Worm (Caenorhabditis elegans) whole organism, L3 larva: ENCODE measurements around the gene Y60A3A.16.
A peak's percentile ranks its signal among the peaks of the same experiment; 100 is the strongest.
"Not testable (repeated sequence)": the region's sequence is repeated elsewhere in the genome, so short reads cannot be mapped to it uniquely, and the experiment has no call there.

Experiments used
- ZK546.5 ChIP-seq: sonication (generic microtip); optimal IDR thresholded peaks from 2 replicates; lab custom pipeline; 2017; ENCODE audit warnings: missing biosample characterization, missing genetic modification characterization
- aly-2 ChIP-seq: fragments of 150-350 bp; optimal IDR thresholded peaks from 2 replicates; lab custom pipeline; 2014; ENCODE audit warnings: missing biosample characterization, missing genetic modification characterization
- ama-1 ChIP-seq: fragments of 150-350 bp; optimal IDR thresholded peaks from 2 replicates; lab custom pipeline; 2018
- ceh-28 ChIP-seq: fragments of 150-350 bp; optimal IDR thresholded peaks from 2 replicates; lab custom pipeline; 2014; ENCODE audit warnings: missing biosample characterization, missing genetic modification reagents, missing genetic modification characterization
- ceh-9 ChIP-seq: sonication (generic microtip); optimal IDR thresholded peaks from 2 replicates; lab custom pipeline; 2018; ENCODE audit warnings: missing biosample characterization, missing genetic modification characterization
- egl-5 ChIP-seq: fragments of 150-350 bp; optimal IDR thresholded peaks from 2 replicates; lab custom pipeline; 2017; ENCODE audit warnings: missing biosample characterization, missing genetic modification reagents, missing genetic modification characterization, inconsistent platforms
- elt-1 ChIP-seq: fragments of 150-350 bp; optimal IDR thresholded peaks from 2 replicates; lab custom pipeline; 2014; ENCODE audit warnings: missing biosample characterization, missing genetic modification characterization
- elt-2 ChIP-seq: sonication (generic microtip); optimal IDR thresholded peaks from 2 replicates; lab custom pipeline; 2016; ENCODE audit warnings: missing genetic modification reagents, mild to moderate bottlenecking, missing genetic modification characterization, missing compliant biosample characterization
- fkh-2 ChIP-seq: fragments of 150-350 bp; optimal IDR thresholded peaks from 2 replicates; lab custom pipeline; 2014; ENCODE audit warnings: missing biosample characterization, missing genetic modification reagents, missing genetic modification characterization
- hmg-11 ChIP-seq: sonication (generic microtip); optimal IDR thresholded peaks from 2 replicates; lab custom pipeline; 2016; ENCODE audit warnings: missing genetic modification characterization, missing compliant biosample characterization
- jun-1 ChIP-seq: fragments of 150-350 bp; optimal IDR thresholded peaks from 2 replicates; lab custom pipeline; 2014; ENCODE audit warnings: missing biosample characterization, missing genetic modification reagents, missing genetic modification characterization
- lin-39 ChIP-seq: fragments of 150-350 bp; optimal IDR thresholded peaks from 2 replicates; lab custom pipeline; 2018; ENCODE audit warnings: missing biosample characterization, missing genetic modification reagents, missing genetic modification characterization
- lsy-12 ChIP-seq: sonication (generic microtip); optimal IDR thresholded peaks from 2 replicates; lab custom pipeline; 2016; ENCODE audit warnings: mild to moderate bottlenecking, missing genetic modification characterization, missing compliant biosample characterization
- mml-1 ChIP-seq: fragments of 150-350 bp; sonication (generic microtip); optimal IDR thresholded peaks from 3 replicates; lab custom pipeline; 2014; ENCODE audit warnings: missing biosample characterization, missing genetic modification characterization
- nhr-11 ChIP-seq: fragments of 150-350 bp; optimal IDR thresholded peaks from 2 replicates; lab custom pipeline; 2014; ENCODE audit warnings: missing biosample characterization, missing genetic modification characterization
- nhr-12 ChIP-seq: fragments of 150-350 bp; optimal IDR thresholded peaks from 2 replicates; lab custom pipeline; 2014; ENCODE audit warnings: missing biosample characterization, missing genetic modification characterization
- nhr-23 ChIP-seq: fragments of 150-350 bp; optimal IDR thresholded peaks from 2 replicates; lab custom pipeline; 2014; ENCODE audit warnings: missing biosample characterization, missing genetic modification reagents, missing genetic modification characterization
- nhr-43 ChIP-seq: sonication (generic microtip); optimal IDR thresholded peaks from 2 replicates; lab custom pipeline; 2016; ENCODE audit warnings: mild to moderate bottlenecking, missing genetic modification characterization, missing compliant biosample characterization; ENCODE audit not compliant: poor library complexity, severe bottlenecking
- nhr-76 ChIP-seq: fragments of 150-350 bp; sonication (generic microtip); optimal IDR thresholded peaks from 5 replicates; lab custom pipeline; 2014; ENCODE audit warnings: missing biosample characterization, missing genetic modification characterization
- nhr-77 ChIP-seq: fragments of 150-350 bp; optimal IDR thresholded peaks from 2 replicates; lab custom pipeline; 2014; ENCODE audit warnings: missing biosample characterization, missing genetic modification characterization
- pha-4 ChIP-seq: fragments of 150-350 bp; optimal IDR thresholded peaks from 2 replicates; lab custom pipeline; 2014; ENCODE audit warnings: missing biosample characterization, missing genetic modification reagents, missing genetic modification characterization
- pqm-1 ChIP-seq: fragments of 150-350 bp; optimal IDR thresholded peaks from 2 replicates; lab custom pipeline; 2017; ENCODE audit warnings: missing biosample characterization, missing genetic modification characterization, inconsistent platforms
- sea-2 ChIP-seq: fragments of 150-350 bp; sonication (generic microtip); optimal IDR thresholded peaks from 4 replicates; lab custom pipeline; 2014; ENCODE audit warnings: missing biosample characterization, missing genetic modification reagents, missing genetic modification characterization
- skn-1 ChIP-seq: fragments of 150-350 bp; optimal IDR thresholded peaks from 2 replicates; lab custom pipeline; 2014; ENCODE audit warnings: missing biosample characterization, missing genetic modification characterization
- tbx-2 ChIP-seq: sonication (generic microtip); optimal IDR thresholded peaks from 2 replicates; lab custom pipeline; 2016; ENCODE audit warnings: mild to moderate bottlenecking, missing genetic modification characterization, missing compliant biosample characterization
- unc-39 ChIP-seq: sonication (generic microtip); optimal IDR thresholded peaks from 4 replicates; lab custom pipeline; 2017; ENCODE audit warnings: missing biosample characterization, missing genetic modification characterization
- zag-1 ChIP-seq: fragments of 150-350 bp; optimal IDR thresholded peaks from 2 replicates; lab custom pipeline; 2014; ENCODE audit warnings: missing biosample characterization, missing genetic modification characterization

Y60A3A.16 gene

DNA sequence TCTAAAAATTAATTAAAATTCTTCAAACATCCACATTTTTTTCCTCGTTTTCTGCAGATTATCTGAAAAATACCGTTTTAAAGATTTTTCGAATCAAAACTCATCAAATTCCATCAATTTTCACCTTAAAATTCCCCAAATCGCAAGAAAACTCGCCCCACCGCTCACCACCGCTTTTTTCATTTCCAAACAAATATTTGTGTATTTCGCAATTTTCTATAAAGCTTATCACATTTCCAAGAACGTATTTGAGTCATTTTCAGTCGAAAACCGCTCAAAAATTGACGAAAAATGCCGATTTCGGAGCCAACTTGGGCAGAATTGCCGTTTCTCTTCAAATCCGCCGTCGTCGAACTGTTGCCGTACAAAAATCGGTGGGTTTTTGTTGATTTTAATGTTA, 27.2 kb upstream of the Y60A3A.16 start, which contains the start of gene Y60A3A.8:
Gene Y60A3A.8, plus strand, starts transcription at position 258 of the 400 bp plus-strand sequence.
- TF ChIP-seq ama-1; ceh-9; sea-2 (GFP tag; lab: Kevin White, UChicago): not testable (repeated sequence)

DNA sequence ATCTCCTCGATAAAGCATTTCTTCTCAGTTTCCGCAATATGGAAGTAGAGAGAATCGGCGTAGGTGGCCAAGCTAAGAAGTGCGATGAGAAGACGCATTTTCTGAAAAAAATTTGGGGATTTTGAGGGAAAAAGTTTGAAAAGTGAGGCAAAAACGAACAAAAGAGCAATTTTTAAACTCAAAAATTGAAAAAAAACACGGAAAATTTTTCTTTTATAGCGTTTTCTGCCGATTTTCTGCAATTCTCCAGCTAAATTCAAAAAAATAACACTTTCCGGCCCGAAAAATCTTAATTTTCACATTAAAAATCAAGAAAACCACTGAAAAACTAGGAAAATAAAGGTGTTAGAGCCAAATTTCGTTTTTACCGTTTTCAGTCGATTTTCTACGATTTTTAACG, 26.5 kb upstream of the Y60A3A.16 start, which contains the start of gene tmed-4:
Gene tmed-4, minus strand, starts transcription at position 101 of the 400 bp plus-strand sequence.
- not testable (repeated sequence) for TF ChIP-seq fkh-2 (tag; lab: Kevin White, UChicago); ZK546.5 (tag; lab: Kevin White, UChicago); ama-1
- TF ChIP-seq, all 47 proteins: peak for 0; not testable (repeated sequence) for 47

- TF ChIP-seq nhr-76 (no peak), ceh-9 (no peak), elt-1 (tag; lab: Kevin White, UChicago) (no peak), egl-5 (tag; lab: Kevin White, UChicago) (no peak)
- TF ChIP-seq, all 47 proteins: peak for 0
Observed at ce11 chrV:19946529-19946928, 24.0 kb upstream of the Y60A3A.16 start, which contains the start of gene dhs-24. Gene dhs-24 (minus strand): TSS chrV:19946629.

- no peak for TF ChIP-seq hmg-11
- no peak for TF ChIP-seq zag-1 (tag; lab: Kevin White, UChicago)
- TF ChIP-seq nhr-23 (tag; lab: Kevin White, UChicago) = no peak
- no peak for TF ChIP-seq nhr-12
- no peak for TF ChIP-seq lin-39 (tag; lab: Kevin White, UChicago)
- TF ChIP-seq aly-2 (tag; lab: Kevin White, UChicago) = no peak
- no peak for TF ChIP-seq tbx-2 (tag; lab: Kevin White, UChicago)
- no peak for TF ChIP-seq unc-39
- no peak for TF ChIP-seq ZK546.5 (tag; lab: Kevin White, UChicago)
Observed at ce11 chrV:19936945-19937344, 14.4 kb upstream of the Y60A3A.16 start.

- no peak for TF ChIP-seq ama-1
- no peak for TF ChIP-seq nhr-11 (tag; lab: Kevin White, UChicago)
- no peak for TF ChIP-seq pha-4 (tag; lab: Kevin White, UChicago)
- no peak for TF ChIP-seq egl-5 (tag; lab: Kevin White, UChicago)
- no peak for TF ChIP-seq mml-1 (tag; lab: Kevin White, UChicago)
- TF ChIP-seq nhr-43 (tag; lab: Kevin White, UChicago) = no peak
Observed at ce11 chrV:19934223-19934622, 11.7 kb upstream of the Y60A3A.16 start, which contains the start of gene algn-7. Gene algn-7 (minus strand): TSS chrV:19934323.

DNA sequence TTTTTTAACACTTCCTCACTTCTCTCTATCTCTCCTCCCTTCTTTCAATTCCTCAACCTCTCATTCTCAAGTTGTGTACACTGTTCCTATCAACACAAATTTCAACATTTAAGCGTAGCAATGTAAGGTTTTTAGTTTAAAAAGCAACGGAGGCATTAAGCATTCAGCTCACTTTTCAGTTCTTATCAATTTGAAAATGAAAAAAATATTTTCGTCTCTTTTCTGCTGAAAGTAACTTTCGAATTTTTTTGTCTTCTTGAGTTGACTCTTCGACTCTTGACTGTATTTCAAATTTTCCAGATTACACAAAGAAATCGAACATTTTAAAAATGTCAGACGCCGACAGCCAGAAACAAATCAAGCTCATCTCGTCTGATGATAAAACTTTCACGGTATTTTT, 1.4 kb upstream of the Y60A3A.16 start, which contains the start of gene skr-4:
Gene skr-4, plus strand, starts transcription at position 301 of the 400 bp plus-strand sequence.
- TF ChIP-seq egl-5 (tag; lab: Kevin White, UChicago) = no peak
- TF ChIP-seq lsy-12 (tag; lab: Kevin White, UChicago) = no peak
- no peak for TF ChIP-seq ama-1
- no peak for TF ChIP-seq ceh-9
- TF ChIP-seq jun-1 = no peak
- TF ChIP-seq skn-1 (tag; lab: Kevin White, UChicago) = no peak
- TF ChIP-seq elt-2 (tag; lab: Kevin White, UChicago) = peak; percentile 10
- no peak for TF ChIP-seq pqm-1 (tag; lab: Kevin White, UChicago)
- TF ChIP-seq, all 47 proteins: peak for 1

- no peak for TF ChIP-seq nhr-77 (tag; lab: Kevin White, UChicago)
- TF ChIP-seq, all 47 proteins: peak for 0
Observed at ce11 chrV:19915973-19916605, 6.4 kb downstream of the Y60A3A.16 start, which contains the start of the genes chk-2 and Y60A3A.19. Gene chk-2 (minus strand): TSS chrV:19916023. Gene Y60A3A.19 (plus strand): TSS chrV:19916555.

ce11 chrV:19909435-19909834, 13.1 kb downstream of the Y60A3A.16 start:
- TF ChIP-seq ceh-28 = peak; percentile 70
- TF ChIP-seq, all 47 proteins: peak for 1; not testable (repeated sequence) for 46
